Worm (Caenorhabditis elegans) whole organism, early embryonic: Measurements from ENCODE around the gene srt-59.

Experiments used
- B0310.2 ChIP-seq: sonication (generic microtip); optimal IDR thresholded peaks from 2 replicates; lab custom pipeline; 2016; ENCODE audit warnings: mild to moderate bottlenecking, missing genetic modification characterization, missing compliant biosample characterization
- F13C5.2 ChIP-seq: sonication (generic microtip); optimal IDR thresholded peaks from 2 replicates; lab custom pipeline; 2017; ENCODE audit warnings: mild to moderate bottlenecking, missing genetic modification characterization, inconsistent platforms, missing compliant biosample characterization
- aly-1 ChIP-seq: sonication (generic microtip); optimal IDR thresholded peaks from 2 replicates; lab custom pipeline; 2016; ENCODE audit warnings: missing genetic modification characterization, missing compliant biosample characterization
- ama-1 ChIP-seq: fragments of 150-350 bp; optimal IDR thresholded peaks from 2 replicates; lab custom pipeline; 2014
- ceh-13 ChIP-seq: fragments of 200-800 bp; sonication (Bioruptor generic); optimal IDR thresholded peaks from 2 replicates; lab custom pipeline; 2018; ENCODE audit warnings: mild to moderate bottlenecking, missing genetic modification characterization, missing compliant biosample characterization
- ceh-36 ChIP-seq: sonication (generic microtip); optimal IDR thresholded peaks from 2 replicates; lab custom pipeline; 2016; ENCODE audit warnings: missing genetic modification characterization, inconsistent platforms, missing compliant biosample characterization
- ets-7 ChIP-seq: sonication (generic microtip); optimal IDR thresholded peaks from 2 replicates; lab custom pipeline; 2016; ENCODE audit warnings: missing genotype, missing genetic modification characterization, missing compliant biosample characterization
- flt-1 ChIP-seq: fragments of 200-800 bp; sonication (Bioruptor generic); IDR thresholded peaks from 2 replicates; pipeline ENCODE4 v1.3.6; 2022; ENCODE audit warnings: missing genetic modification characterization, missing compliant biosample characterization
- hmbx-1 ChIP-seq: sonication (generic microtip); optimal IDR thresholded peaks from 2 replicates; lab custom pipeline; 2016; ENCODE audit warnings: mild to moderate bottlenecking, missing genetic modification characterization, missing compliant biosample characterization
- hmg-4 ChIP-seq: fragments of 200-800 bp; sonication (Bioruptor generic); optimal IDR thresholded peaks from 2 replicates; lab custom pipeline; 2018; ENCODE audit warnings: mild to moderate bottlenecking, missing genetic modification characterization, missing compliant biosample characterization
- hnd-1 ChIP-seq: sonication (generic microtip); optimal IDR thresholded peaks from 2 replicates; lab custom pipeline; 2016; ENCODE audit warnings: missing genetic modification characterization, missing compliant biosample characterization
- pes-1 ChIP-seq: fragments of 200-800 bp; sonication (Bioruptor generic); IDR thresholded peaks from 2 replicates; pipeline ENCODE4 v1.3.6; 2022; ENCODE audit warnings: missing genetic modification reagents, missing genetic modification characterization, missing compliant biosample characterization
- scrt-1 ChIP-seq: fragments of 200-800 bp; sonication (Bioruptor generic); IDR thresholded peaks from 2 replicates; pipeline ENCODE4 v1.3.6; 2022; ENCODE audit warnings: missing genetic modification characterization, missing compliant biosample characterization
- sea-1 ChIP-seq: fragments of 200-800 bp; sonication (Bioruptor generic); conservative IDR thresholded peaks from 2 replicates; pipeline ENCODE4 v1.3.6; 2022; ENCODE audit warnings: missing genetic modification characterization, missing compliant biosample characterization
- tbx-11 ChIP-seq: fragments of 200-800 bp; sonication (Bioruptor generic); IDR thresholded peaks from 2 replicates; pipeline ENCODE4 v1.3.6; 2022; ENCODE audit warnings: missing genetic modification characterization, missing compliant biosample characterization
- tbx-37 ChIP-seq: fragments of 200-800 bp; sonication (Bioruptor generic); conservative IDR thresholded peaks from 2 replicates; pipeline ENCODE4 v1.3.6; 2022; ENCODE audit warnings: missing genetic modification reagents, missing genetic modification characterization, missing compliant biosample characterization
- tra-4 ChIP-seq: sonication (generic microtip); optimal IDR thresholded peaks from 2 replicates; lab custom pipeline; 2017; ENCODE audit warnings: missing genetic modification characterization, missing compliant biosample characterization

The srt-59 gene

DNA sequence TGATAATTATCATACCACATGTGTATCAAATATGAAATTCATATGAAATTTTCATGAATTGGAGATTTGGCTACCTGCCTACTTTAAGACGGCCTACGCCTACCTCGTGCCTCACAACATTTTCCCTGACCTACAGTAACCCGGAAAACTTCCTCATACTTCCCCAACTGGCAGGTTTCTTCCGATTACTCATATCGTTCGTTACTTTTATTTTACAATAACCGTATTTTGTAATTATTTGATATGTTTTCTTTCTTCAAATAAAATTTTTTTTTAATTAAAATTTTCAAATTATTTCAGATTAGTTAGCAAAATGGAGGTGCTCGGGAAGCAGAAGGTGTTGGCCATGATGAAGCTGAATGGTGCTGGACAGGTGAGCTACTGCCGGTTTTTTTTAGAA is 25.7 kb upstream of the srt-59 start, which contains the start of gene nhr-76:
TSS of gene nhr-76 (plus strand) at position 301 of the 400 bp plus-strand sequence.
- TF ChIP-seq tbx-37 (GFP tag; lab: Robert Waterston, UW) (no peak), ceh-36 (tag; lab: Kevin White, UChicago) (no peak), F13C5.2 (tag; lab: Kevin White, UChicago) (no peak), sea-1 (GFP tag; lab: Robert Waterston, UW) (no peak), ama-1 (lab: Kevin White, UChicago) (no peak), pes-1 (GFP tag; lab: Robert Waterston, UW) (no peak), hmg-4 (no peak), scrt-1 (GFP tag; lab: Robert Waterston, UW) (no peak), tbx-11 (GFP tag; lab: Robert Waterston, UW) (no peak), aly-1 (tag; lab: Kevin White, UChicago) (no peak), B0310.2 (tag; lab: Kevin White, UChicago) (no peak), tra-4 (no peak), hnd-1 (tag; lab: Kevin White, UChicago) (no peak), ceh-13 (GFP tag; lab: Kevin White, UChicago) (no peak), flt-1 (no peak)

DNA sequence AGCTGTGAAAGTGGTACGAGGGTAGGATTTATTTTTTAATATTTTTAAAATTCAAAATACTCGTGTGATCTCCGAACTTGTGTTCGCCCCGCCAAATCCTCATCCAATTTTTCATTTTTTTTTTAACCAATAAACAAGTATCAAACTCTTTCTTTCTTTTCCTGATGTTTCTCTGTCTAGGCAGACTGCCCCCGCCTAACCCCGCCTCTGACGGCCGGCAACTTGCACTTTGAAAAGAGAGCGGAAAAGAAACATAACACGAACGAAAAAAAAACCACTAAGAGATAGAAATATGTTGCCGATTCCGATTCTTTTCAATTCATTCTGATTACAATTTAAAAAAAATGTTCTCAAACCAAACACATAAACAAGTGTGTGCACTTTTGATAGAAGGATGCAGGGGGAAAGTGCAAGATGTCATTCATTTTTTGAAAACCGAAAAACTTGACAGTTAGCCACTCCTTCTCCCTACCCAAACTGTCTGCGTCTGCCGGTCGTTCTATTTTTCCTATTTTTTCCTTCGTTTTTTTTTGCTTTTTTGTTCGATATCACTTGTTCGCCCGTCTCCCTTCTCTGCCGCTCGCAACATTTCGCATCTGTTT is 24.6 kb upstream of the srt-59 start:
- TF ChIP-seq sea-1 (GFP tag; lab: Robert Waterston, UW) (no peak), F13C5.2 (tag; lab: Kevin White, UChicago) (no peak), hmbx-1 (tag; lab: Kevin White, UChicago) (no peak), B0310.2 (tag; lab: Kevin White, UChicago) (no peak), ama-1 (lab: Kevin White, UChicago) (no peak), ceh-36 (tag; lab: Kevin White, UChicago) (no peak), ceh-13 (GFP tag; lab: Kevin White, UChicago) (no peak), tbx-11 (GFP tag; lab: Robert Waterston, UW) (no peak)

DNA sequence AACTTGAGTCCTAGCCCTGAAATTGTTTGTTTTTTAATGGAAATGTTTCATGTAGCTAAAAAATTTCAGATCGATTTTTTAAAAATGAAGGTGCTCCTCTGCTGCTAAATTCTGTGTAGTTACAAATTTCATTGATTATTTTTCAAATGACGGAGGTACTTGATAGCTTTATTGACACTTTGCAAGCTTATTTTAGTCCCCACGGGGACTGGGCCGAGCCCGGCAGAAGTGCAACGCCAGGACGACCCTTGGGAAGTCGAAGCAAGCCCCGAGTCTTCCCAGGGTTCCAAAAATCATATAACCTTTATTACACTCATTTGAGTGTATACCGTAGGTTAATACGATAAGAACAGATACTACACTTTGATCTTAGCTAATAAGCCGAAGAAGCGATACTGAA is 22.4 kb upstream of the srt-59 start:
- no peak for TF ChIP-seq hnd-1 (tag; lab: Kevin White, UChicago)
- TF ChIP-seq F13C5.2 (tag; lab: Kevin White, UChicago), result no peak
- TF ChIP-seq tra-4, result no peak
- TF ChIP-seq hmbx-1 (tag; lab: Kevin White, UChicago), result no peak
- TF ChIP-seq aly-1 (tag; lab: Kevin White, UChicago), result no peak
- no peak for TF ChIP-seq scrt-1 (GFP tag; lab: Robert Waterston, UW)
- no peak for TF ChIP-seq tbx-11 (GFP tag; lab: Robert Waterston, UW)
- TF ChIP-seq tbx-37 (GFP tag; lab: Robert Waterston, UW), result no peak
- no peak for TF ChIP-seq B0310.2 (tag; lab: Kevin White, UChicago)
- TF ChIP-seq hmg-4, result no peak
- TF ChIP-seq pes-1 (GFP tag; lab: Robert Waterston, UW), result no peak
- TF ChIP-seq ets-7, result no peak
- no peak for TF ChIP-seq ceh-13 (GFP tag; lab: Kevin White, UChicago)
- no peak for TF ChIP-seq ceh-36 (tag; lab: Kevin White, UChicago)
- no peak for TF ChIP-seq flt-1
- TF ChIP-seq ama-1 (lab: Kevin White, UChicago), result no peak

DNA sequence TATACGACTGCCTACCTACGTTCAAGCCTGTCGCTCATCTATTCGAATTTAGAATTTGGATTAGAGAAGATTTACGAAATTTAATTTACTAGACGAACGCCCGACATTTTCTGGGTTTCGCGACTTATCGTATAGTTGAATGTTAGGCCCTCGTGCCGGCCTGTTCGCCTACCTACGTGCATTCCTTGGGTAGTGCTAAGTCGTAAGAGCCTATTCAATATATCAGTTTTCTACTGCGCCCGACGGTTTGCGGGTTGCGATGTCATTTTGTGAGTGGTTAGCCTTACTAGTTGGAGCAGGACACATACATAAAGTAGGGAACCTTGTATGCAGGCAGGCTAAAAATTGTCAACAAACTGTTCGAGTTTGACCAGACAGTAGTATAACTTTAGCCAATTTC is 21.5 kb upstream of the srt-59 start:
- TF ChIP-seq F13C5.2 (tag; lab: Kevin White, UChicago) (no peak), scrt-1 (GFP tag; lab: Robert Waterston, UW) (no peak), ceh-36 (tag; lab: Kevin White, UChicago) (no peak), hmg-4 (no peak), ama-1 (lab: Kevin White, UChicago) (no peak), B0310.2 (tag; lab: Kevin White, UChicago) (no peak), pes-1 (GFP tag; lab: Robert Waterston, UW) (no peak), sea-1 (GFP tag; lab: Robert Waterston, UW) (no peak), ets-7 (no peak), ceh-13 (GFP tag; lab: Kevin White, UChicago) (no peak), tra-4 (no peak), tbx-11 (GFP tag; lab: Robert Waterston, UW) (no peak)

DNA sequence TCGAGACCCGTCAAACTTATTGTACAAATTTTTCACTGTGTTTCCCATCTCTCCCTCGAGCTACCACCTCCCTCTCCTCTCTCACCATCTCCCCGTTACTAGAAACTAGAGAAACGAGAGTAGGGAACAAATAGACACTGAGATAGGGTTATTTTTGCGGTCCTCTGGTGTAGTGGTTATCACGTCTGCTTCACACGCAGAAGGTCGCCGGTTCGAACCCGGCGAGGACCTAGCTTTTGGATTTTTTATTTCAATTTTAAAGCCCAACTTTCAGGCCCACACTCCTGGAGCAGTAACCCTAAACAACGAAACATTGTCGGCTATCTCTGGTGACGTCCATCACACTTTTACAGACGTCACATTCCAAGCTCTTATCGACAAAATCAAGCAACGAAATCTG is 18.8 kb upstream of the srt-59 start:
- TF ChIP-seq ceh-13 (GFP tag; lab: Kevin White, UChicago) (peak; percentile 63), ets-7 (peak; percentile 47), aly-1 (tag; lab: Kevin White, UChicago) (peak; percentile 76), hnd-1 (tag; lab: Kevin White, UChicago) (peak; percentile 62), B0310.2 (tag; lab: Kevin White, UChicago) (peak; percentile 27), tbx-37 (GFP tag; lab: Robert Waterston, UW) (peak; percentile 67), tra-4 (peak; percentile 61), ama-1 (lab: Kevin White, UChicago) (no peak), scrt-1 (GFP tag; lab: Robert Waterston, UW) (peak; percentile 85), hmbx-1 (tag; lab: Kevin White, UChicago) (peak; percentile 29), hmg-4 (peak; percentile 61), sea-1 (GFP tag; lab: Robert Waterston, UW) (peak; percentile 86), F13C5.2 (tag; lab: Kevin White, UChicago) (peak; percentile 81), pes-1 (GFP tag; lab: Robert Waterston, UW) (peak; percentile 89), tbx-11 (GFP tag; lab: Robert Waterston, UW) (peak; percentile 83), flt-1 (peak; percentile 86), ceh-36 (tag; lab: Kevin White, UChicago) (peak; percentile 46)

DNA sequence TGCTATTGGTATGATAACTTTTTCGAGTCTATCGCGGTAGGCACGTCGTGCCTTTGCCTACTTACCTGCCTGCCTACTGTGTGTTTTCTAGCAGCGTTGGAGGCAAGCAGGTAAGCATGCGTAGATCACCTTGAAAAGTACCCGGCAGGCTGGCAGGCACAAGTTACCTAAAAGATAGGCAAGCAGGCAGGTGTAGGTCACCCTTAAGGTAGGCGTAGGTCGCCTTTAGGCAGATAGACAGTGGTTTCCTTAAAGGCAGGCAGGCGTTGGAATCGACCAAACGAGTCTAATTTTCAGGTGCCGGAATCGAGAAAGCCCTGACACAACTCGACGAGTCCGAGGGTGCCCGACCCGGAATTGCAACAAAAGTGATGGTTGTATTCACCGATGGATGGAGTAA is 18.3 kb upstream of the srt-59 start:
- no peak for TF ChIP-seq pes-1 (GFP tag; lab: Robert Waterston, UW)
- TF ChIP-seq sea-1 (GFP tag; lab: Robert Waterston, UW), result no peak
- no peak for TF ChIP-seq flt-1
- TF ChIP-seq aly-1 (tag; lab: Kevin White, UChicago), result no peak
- no peak for TF ChIP-seq tbx-37 (GFP tag; lab: Robert Waterston, UW)
- no peak for TF ChIP-seq F13C5.2 (tag; lab: Kevin White, UChicago)

DNA sequence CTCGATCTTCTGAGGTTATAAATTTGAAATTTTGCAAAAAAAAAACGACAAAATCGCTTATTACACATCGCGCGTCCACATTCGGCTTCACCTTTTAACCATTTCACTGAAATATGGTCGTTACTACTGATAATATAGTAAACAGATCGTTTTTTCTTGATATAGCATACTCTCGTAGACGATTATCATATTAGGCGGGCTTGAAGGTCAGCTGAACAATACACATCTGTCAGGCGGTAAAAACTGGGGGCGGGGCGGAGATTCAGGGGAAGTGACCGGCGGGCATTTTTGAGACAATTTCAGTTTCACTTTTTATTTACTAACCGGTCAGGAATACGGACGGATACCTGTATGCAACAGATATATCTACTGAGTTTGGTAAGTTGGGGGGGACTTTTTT is 13.7 kb upstream of the srt-59 start, which contains the start of gene C18H7.1:
TSS of gene C18H7.1 (plus strand) at position 301 of the 400 bp plus-strand sequence.
- no peak for TF ChIP-seq hmg-4
- no peak for TF ChIP-seq tbx-11 (GFP tag; lab: Robert Waterston, UW)
- TF ChIP-seq flt-1, result no peak
- TF ChIP-seq ama-1 (lab: Kevin White, UChicago), result no peak
- no peak for TF ChIP-seq ceh-13 (GFP tag; lab: Kevin White, UChicago)
- no peak for TF ChIP-seq scrt-1 (GFP tag; lab: Robert Waterston, UW)
- TF ChIP-seq tbx-37 (GFP tag; lab: Robert Waterston, UW), result no peak
- TF ChIP-seq F13C5.2 (tag; lab: Kevin White, UChicago), result no peak
- TF ChIP-seq sea-1 (GFP tag; lab: Robert Waterston, UW), result no peak
